Fruit fly (Drosophila melanogaster) whole organism, prepupa: ENCODE results near the gene CG7573.

Experiments
- CG10631 ChIP-seq: fragments of 200-800 bp; sonication (Bioruptor generic); optimal IDR thresholded peaks from 2 replicates; lab custom pipeline; 2016; ENCODE audit warnings: missing biosample characterization, missing genetic modification characterization
- CG10669 ChIP-seq: fragments of 200-800 bp; sonication (Bioruptor generic); optimal IDR thresholded peaks from 3 replicates; lab custom pipeline; 2018; ENCODE audit warnings: missing biosample characterization, mild to moderate bottlenecking, missing genetic modification characterization, moderate library complexity
- CG11294 ChIP-seq: fragments of 200-800 bp; sonication (Bioruptor generic); IDR thresholded peaks from 2 replicates; pipeline ENCODE4 v1.3.6; 2022; ENCODE audit warnings: missing biosample characterization, missing genetic modification characterization
- CG11762 ChIP-seq: fragments of 200-800 bp; sonication (Bioruptor generic); optimal IDR thresholded peaks from 3 replicates; lab custom pipeline; 2016; ENCODE audit warnings: missing biosample characterization, missing genetic modification characterization; ENCODE audit not compliant: insufficient read depth
- CG11902 ChIP-seq: fragments of 200-800 bp; sonication (Bioruptor generic); optimal IDR thresholded peaks from 3 replicates; lab custom pipeline; 2016; ENCODE audit warnings: missing biosample characterization, missing genetic modification characterization
- CG15336 ChIP-seq: fragments of 200-800 bp; sonication (Bioruptor generic); IDR thresholded peaks from 2 replicates; pipeline ENCODE4 v1.3.6; 2022; ENCODE audit warnings: missing biosample characterization, missing genetic modification characterization
- CG1621 ChIP-seq: fragments of 200-800 bp; sonication (Bioruptor generic); optimal IDR thresholded peaks from 3 replicates; lab custom pipeline; 2018; ENCODE audit warnings: missing biosample characterization, mild to moderate bottlenecking, missing genetic modification characterization
- CG16779 ChIP-seq: fragments of 200-800 bp; sonication (Bioruptor generic); optimal IDR thresholded peaks from 3 replicates; lab custom pipeline; 2017; ENCODE audit warnings: missing biosample characterization, mild to moderate bottlenecking, missing genetic modification characterization
- CG3032 ChIP-seq: fragments of 200-800 bp; optimal IDR thresholded peaks from 2 replicates; lab custom pipeline; 2019; ENCODE audit warnings: missing biosample characterization, mild to moderate bottlenecking, missing genetic modification characterization, moderate library complexity
- CG31627 ChIP-seq: fragments of 200-800 bp; sonication (Bioruptor generic); optimal IDR thresholded peaks from 3 replicates; lab custom pipeline; 2016; ENCODE audit warnings: missing biosample characterization, missing genetic modification characterization
- CG32006 ChIP-seq: fragments of 200-800 bp; sonication (Bioruptor generic); optimal IDR thresholded peaks from 3 replicates; lab custom pipeline; 2017; ENCODE audit warnings: missing biosample characterization, mild to moderate bottlenecking, missing genetic modification characterization
- CG34406 ChIP-seq: fragments of 200-800 bp; sonication (Bioruptor generic); optimal IDR thresholded peaks from 3 replicates; lab custom pipeline; 2016; ENCODE audit warnings: missing biosample characterization, missing genetic modification characterization
- CG6276 ChIP-seq: fragments of 200-800 bp; sonication (Bioruptor generic); optimal IDR thresholded peaks from 2 replicates; lab custom pipeline; 2017; ENCODE audit warnings: missing biosample characterization, mild to moderate bottlenecking, missing genetic modification characterization
- CG6792 ChIP-seq: fragments of 200-800 bp; sonication (Bioruptor generic); optimal IDR thresholded peaks from 3 replicates; lab custom pipeline; 2016; ENCODE audit warnings: missing biosample characterization, missing genetic modification characterization
- CG7368 ChIP-seq: fragments of 200-800 bp; sonication (Bioruptor generic); optimal IDR thresholded peaks from 3 replicates; lab custom pipeline; 2016; ENCODE audit warnings: missing biosample characterization, missing genetic modification characterization
- CG8119 ChIP-seq: fragments of 200-800 bp; sonication (Bioruptor generic); IDR thresholded peaks from 3 replicates; pipeline ENCODE4 v1.3.6; 2022; ENCODE audit warnings: missing biosample characterization, missing genetic modification characterization
- CG9139 ChIP-seq: fragments of 200-800 bp; sonication (Bioruptor generic); optimal IDR thresholded peaks from 3 replicates; lab custom pipeline; 2017; ENCODE audit warnings: missing biosample characterization, mild to moderate bottlenecking, missing genetic modification characterization
- Eip75B ChIP-seq: fragments of 200-800 bp; sonication (Bioruptor generic); optimal IDR thresholded peaks from 3 replicates; lab custom pipeline; 2016; ENCODE audit warnings: missing biosample characterization, missing genetic modification characterization
- Eip78C ChIP-seq: fragments of 200-800 bp; sonication (Bioruptor generic); peaks from one replicate; lab custom pipeline; 2016; ENCODE audit warnings: missing biosample characterization, missing genetic modification characterization
- Eip93F ChIP-seq: fragments of 200-800 bp; sonication (Bioruptor generic); optimal IDR thresholded peaks from 2 replicates; lab custom pipeline; 2016; ENCODE audit warnings: missing biosample characterization, mild to moderate bottlenecking, missing genetic modification characterization
- Ets96B ChIP-seq: fragments of 200-800 bp; optimal IDR thresholded peaks from 2 replicates; lab custom pipeline; 2019; ENCODE audit warnings: missing biosample characterization, mild to moderate bottlenecking, missing genetic modification characterization, moderate library complexity
- Gug ChIP-seq: fragments of 200-800 bp; sonication (Bioruptor generic); IDR thresholded peaks from 2 replicates; pipeline ENCODE4 v1.3.6; 2022; ENCODE audit warnings: missing biosample characterization, missing genetic modification characterization
- Hr38 ChIP-seq: sonication (Bioruptor generic); optimal IDR thresholded peaks from 2 replicates; lab custom pipeline; 2016; ENCODE audit warnings: missing biosample characterization, missing genetic modification characterization
- Hr39 ChIP-seq: fragments of 200-800 bp; sonication (Bioruptor generic); optimal IDR thresholded peaks from 2 replicates; lab custom pipeline; 2016; ENCODE audit warnings: missing biosample characterization, missing genetic modification characterization
- Hr4 ChIP-seq: fragments of 200-800 bp; sonication (Bioruptor generic); optimal IDR thresholded peaks from 3 replicates; lab custom pipeline; 2016; ENCODE audit warnings: missing biosample characterization, missing genetic modification characterization
- Lpt ChIP-seq: fragments of 200-800 bp; sonication (Bioruptor generic); optimal IDR thresholded peaks from 3 replicates; lab custom pipeline; 2016; ENCODE audit warnings: missing biosample characterization, missing genetic modification characterization
- Met ChIP-seq: fragments of 200-800 bp; sonication (Bioruptor generic); optimal IDR thresholded peaks from 3 replicates; lab custom pipeline; 2016; ENCODE audit warnings: missing biosample characterization, missing genetic modification characterization
- OdsH ChIP-seq: fragments of 200-800 bp; sonication (Bioruptor generic); optimal IDR thresholded peaks from 3 replicates; lab custom pipeline; 2016; ENCODE audit warnings: missing biosample characterization, missing genetic modification characterization
- Sox102F ChIP-seq: fragments of 200-800 bp; sonication (Bioruptor generic); optimal IDR thresholded peaks from 2 replicates; lab custom pipeline; 2016; ENCODE audit warnings: missing biosample characterization, mild to moderate bottlenecking, missing genetic modification characterization
- Sox14 ChIP-seq: fragments of 200-800 bp; sonication (Bioruptor generic); optimal IDR thresholded peaks from 3 replicates; lab custom pipeline; 2016; ENCODE audit warnings: missing biosample characterization, missing genetic modification characterization
- Sox15 ChIP-seq: fragments of 200-800 bp; sonication (Bioruptor generic); optimal IDR thresholded peaks from 3 replicates; lab custom pipeline; 2016; ENCODE audit warnings: missing biosample characterization, missing genetic modification characterization
- achi ChIP-seq: fragments of 200-800 bp; sonication (Bioruptor generic); optimal IDR thresholded peaks from 3 replicates; lab custom pipeline; 2016; ENCODE audit warnings: missing biosample characterization, missing genetic modification characterization
- cyc ChIP-seq: fragments of 200-800 bp; sonication (Bioruptor generic); optimal IDR thresholded peaks from 3 replicates; lab custom pipeline; 2016; ENCODE audit warnings: missing biosample characterization, missing genetic modification characterization
- eg ChIP-seq: fragments of 200-800 bp; sonication (Bioruptor generic); IDR thresholded peaks from 3 replicates; pipeline ENCODE4 v1.3.6; 2022; ENCODE audit warnings: missing biosample characterization, missing genetic modification characterization
- esn ChIP-seq: fragments of 200-800 bp; sonication (Bioruptor generic); optimal IDR thresholded peaks from 2 replicates; lab custom pipeline; 2016; ENCODE audit warnings: missing biosample characterization, mild to moderate bottlenecking, missing genetic modification characterization, moderate library complexity
- fd59A ChIP-seq: fragments of 200-800 bp; sonication (Bioruptor generic); optimal IDR thresholded peaks from 2 replicates; lab custom pipeline; 2017; ENCODE audit warnings: missing biosample characterization, mild to moderate bottlenecking, missing genetic modification characterization, missing genetic modification reagents
- fd85E ChIP-seq: fragments of 200-800 bp; sonication (Bioruptor generic); optimal IDR thresholded peaks from 3 replicates; lab custom pipeline; 2016; ENCODE audit warnings: missing biosample characterization, missing genetic modification characterization
- fkh ChIP-seq: fragments of 200-800 bp; sonication (Bioruptor generic); optimal IDR thresholded peaks from 3 replicates; lab custom pipeline; 2017; ENCODE audit warnings: missing biosample characterization, mild to moderate bottlenecking, missing genetic modification characterization, moderate library complexity
- lz ChIP-seq: fragments of 200-800 bp; sonication (Bioruptor generic); optimal IDR thresholded peaks from 3 replicates; lab custom pipeline; 2016; ENCODE audit warnings: missing biosample characterization, missing genetic modification characterization
- net ChIP-seq: fragments of 200-800 bp; sonication (Bioruptor generic); optimal IDR thresholded peaks from 3 replicates; lab custom pipeline; 2016; ENCODE audit warnings: missing biosample characterization, missing genetic modification characterization
- salr ChIP-seq, 2 experiments: fragments of 200-800 bp; sonication (Bioruptor generic); optimal IDR thresholded peaks; 3 replicates each; lab custom pipeline; 2016 to 2018; ENCODE audit warnings: missing biosample characterization in 2 of 2, missing genetic modification characterization in 2 of 2, mild to moderate bottlenecking in 1 of 2
- spab ChIP-seq: fragments of 200-800 bp; sonication (Bioruptor generic); optimal IDR thresholded peaks from 2 replicates; lab custom pipeline; 2017; ENCODE audit warnings: missing biosample characterization, mild to moderate bottlenecking, missing genetic modification characterization, missing genetic modification reagents
- ss ChIP-seq, 2 experiments: fragments of 200-800 bp; sonication (Bioruptor generic); optimal IDR thresholded peaks; 2 replicates in 1 of 2; 3 replicates in 1 of 2; lab custom pipeline; 2017 to 2018; ENCODE audit warnings: mild to moderate bottlenecking in 2 of 2, missing biosample characterization in 2 of 2, missing genetic modification characterization in 2 of 2, moderate library complexity in 1 of 2
- topi ChIP-seq: fragments of 200-800 bp; sonication (Bioruptor generic); optimal IDR thresholded peaks from 3 replicates; lab custom pipeline; 2016; ENCODE audit warnings: missing biosample characterization, missing genetic modification characterization

CG7573 gene

dm6 chr3L:11297595-11298370, 13.8 kb upstream of the CG7573 start (continued):
- TF ChIP-seq esn (GFP tag; lab: Kevin White, UChicago) (peak; percentile 82), CG31627 (GFP tag; lab: Kevin White, UChicago) (peak; percentile 68), salr (GFP tag; optimal IDR thresholded peaks at IDR 0.05; lab: Kevin White, UChicago) (peak in 1 of 2 experiments; percentile 77), Sox14 (GFP tag; lab: Kevin White, UChicago) (peak; percentile 48), CG11294 (GFP tag; lab: Robert Waterston, UW) (no peak), Hr38 (GFP tag; lab: Kevin White, UChicago) (no peak), ss (GFP tag; optimal IDR thresholded peaks at IDR 0.05; lab: Kevin White, UChicago) (no peak), Eip78C (GFP tag; lab: Kevin White, UChicago) (peak; percentile 92), Lpt (GFP tag; lab: Kevin White, UChicago) (peak; percentile 12), Met (GFP tag; lab: Kevin White, UChicago) (peak; percentile 80), Ets96B (peak; percentile 37), CG16779 (tag; lab: Kevin White, UChicago) (no peak), Hr39 (GFP tag; lab: Kevin White, UChicago) (peak; percentile 77), Eip93F (GFP tag; lab: Kevin White, UChicago) (no peak), achi (GFP tag; lab: Kevin White, UChicago) (peak; percentile 53), CG32006 (GFP tag; lab: Kevin White, UChicago) (peak; percentile 88), CG11902 (GFP tag; lab: Kevin White, UChicago) (peak; percentile 31), OdsH (GFP tag; lab: Kevin White, UChicago) (peak; percentile 64), CG15336 (GFP tag; lab: Robert Waterston, UW) (peak; percentile 59)
- TF ChIP-seq, all 60 proteins: peak for 42

dm6 chr3L:11298371-11299070, 13.0 kb upstream of the CG7573 start:
- TF ChIP-seq Hr4, result peak; percentile 13
- TF ChIP-seq fd59A (GFP tag; lab: Kevin White, UChicago), result no peak
- TF ChIP-seq Eip75B (GFP tag; lab: Kevin White, UChicago), result peak; percentile 66
- TF ChIP-seq CG11762 (GFP tag; lab: Kevin White, UChicago), result peak; percentile 79
- no peak for TF ChIP-seq Sox15 (GFP tag; lab: Kevin White, UChicago)
- TF ChIP-seq CG10631 (GFP tag; lab: Kevin White, UChicago), result peak; percentile 67
- peak; percentile 50 for TF ChIP-seq CG6792 (GFP tag; lab: Kevin White, UChicago)
- TF ChIP-seq CG10669 (GFP tag; lab: Kevin White, UChicago), result peak; percentile 82
- peak; percentile 27 for TF ChIP-seq OdsH (GFP tag; lab: Kevin White, UChicago)
- no peak for TF ChIP-seq CG6276 (GFP tag; lab: Kevin White, UChicago)
- no peak for TF ChIP-seq Eip93F (GFP tag; lab: Kevin White, UChicago)
- peak; percentile 36; the same call in 1 of the 3 replicates for TF ChIP-seq eg
- TF ChIP-seq fd85E (GFP tag; lab: Kevin White, UChicago), result peak; percentile 49
- no peak for TF ChIP-seq CG8119
- peak; percentile 39; the same call in 1 of the 2 replicates for TF ChIP-seq Gug (GFP tag; lab: Robert Waterston, UW)
- peak; percentile 78 for TF ChIP-seq topi (GFP tag; lab: Kevin White, UChicago)
- peak; percentile 81 for TF ChIP-seq CG3032 (tag; lab: Kevin White, UChicago)
- peak; percentile 39 for TF ChIP-seq CG34406
- no peak for TF ChIP-seq salr (GFP tag; optimal IDR thresholded peaks at IDR 0.05; lab: Kevin White, UChicago)
- TF ChIP-seq Eip78C (GFP tag; lab: Kevin White, UChicago), result peak; percentile 81
- peak; percentile 47 for TF ChIP-seq lz (GFP tag; lab: Kevin White, UChicago)
- peak; percentile 44 for TF ChIP-seq achi (GFP tag; lab: Kevin White, UChicago)
- TF ChIP-seq Sox14 (GFP tag; lab: Kevin White, UChicago), result no peak
- peak; percentile 80 for TF ChIP-seq cyc (GFP tag; lab: Kevin White, UChicago)
- peak; percentile 65 for TF ChIP-seq CG9139 (GFP tag; lab: Kevin White, UChicago)
- TF ChIP-seq fkh, result no peak
- peak in 1 of 2 experiments; percentile 68 for TF ChIP-seq ss (GFP tag; optimal IDR thresholded peaks at IDR 0.05; lab: Kevin White, UChicago)
- no peak for TF ChIP-seq CG15336 (GFP tag; lab: Robert Waterston, UW)
- peak; percentile 83 for TF ChIP-seq spab
- peak; percentile 29; the same call in 1 of the 2 replicates for TF ChIP-seq CG11294 (GFP tag; lab: Robert Waterston, UW)
- no peak for TF ChIP-seq Sox102F
- TF ChIP-seq Met (GFP tag; lab: Kevin White, UChicago), result peak; percentile 33
- TF ChIP-seq CG7368 (GFP tag; lab: Kevin White, UChicago), result peak; percentile 27
- TF ChIP-seq net (GFP tag; lab: Kevin White, UChicago), result no peak
- TF ChIP-seq CG11902 (GFP tag; lab: Kevin White, UChicago), result peak; percentile 78
- TF ChIP-seq CG1621 (tag; lab: Kevin White, UChicago), result peak; percentile 50
